Worm (Caenorhabditis elegans) whole organism, L4/young adult: ENCODE data around the gene T26E4.18.
"Not testable (repeated sequence)": the region's sequence is repeated elsewhere in the genome, so short reads cannot be mapped to it uniquely, and the experiment has no call there.

ENCODE experiments used
- W03F9.2 ChIP-seq: fragments of 150-350 bp; optimal IDR thresholded peaks from 2 replicates; lab custom pipeline; 2014; ENCODE audit warnings: missing biosample characterization, missing genetic modification characterization
- dao-5 ChIP-seq: sonication (generic microtip); optimal IDR thresholded peaks from 2 replicates; lab custom pipeline; 2016; ENCODE audit warnings: missing genotype, missing genetic modification characterization, moderate library complexity, missing compliant biosample characterization
- him-1 ChIP-seq: sonication (generic microtip); optimal IDR thresholded peaks from 2 replicates; lab custom pipeline; 2016; ENCODE audit warnings: missing genotype, missing genetic modification reagents, missing genetic modification characterization, missing compliant biosample characterization

The T26E4.18 gene

DNA sequence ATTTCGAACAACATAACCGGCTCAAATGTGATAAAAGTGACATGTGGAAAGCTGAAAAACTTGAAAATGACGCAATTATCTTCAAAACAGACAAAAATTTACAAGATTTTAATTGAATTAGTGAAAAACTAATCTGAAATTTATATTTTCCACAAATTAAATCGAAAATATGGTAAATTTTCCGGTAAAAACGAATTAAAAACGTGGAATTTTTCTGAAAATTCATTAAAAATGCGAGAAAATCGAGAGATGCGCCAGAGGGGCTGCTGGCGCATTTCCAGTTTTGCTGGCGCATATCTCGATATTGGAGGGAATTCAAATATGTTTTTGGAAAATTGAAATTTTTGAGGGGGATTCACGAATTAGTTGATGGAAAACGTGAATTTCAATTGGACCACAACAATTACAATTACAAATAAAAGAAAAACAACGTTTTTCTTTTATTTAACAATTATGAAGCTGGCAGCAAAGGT lies 37.5 kb downstream of the T26E4.18 start, which contains the start of the genes haf-3 and F57A10.2:
haf-3 (minus strand) TSS at position 51 of the 473 bp plus-strand sequence.
F57A10.2 (plus strand) TSS at position 454 of the 473 bp plus-strand sequence.
- TF ChIP-seq him-1 (peak; percentile 47), W03F9.2 (peak; percentile 95), dao-5 (tag; lab: Kevin White, UChicago) (no peak)

DNA sequence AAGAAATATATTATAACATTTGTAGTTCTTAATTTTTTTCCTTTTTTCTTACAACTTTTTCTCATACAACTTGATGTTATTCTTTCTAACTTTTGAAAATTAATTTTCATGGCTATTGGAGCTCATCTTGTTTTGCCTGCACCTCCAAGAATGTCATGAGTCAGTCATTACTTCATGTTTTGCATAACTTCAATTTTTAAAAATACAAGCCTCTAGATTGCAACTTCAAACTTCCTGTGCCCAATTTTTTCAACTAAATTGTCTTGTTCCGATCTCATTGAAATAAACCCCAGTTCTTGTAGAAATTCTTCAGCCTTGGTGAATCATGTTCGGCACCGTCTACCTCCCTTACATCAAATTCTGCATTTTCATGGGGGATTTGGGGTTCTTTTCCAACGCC lies 45.2 kb downstream of the T26E4.18 start, which contains the start of gene str-9:
str-9 (plus strand) TSS at position 301 of the 400 bp plus-strand sequence.
- TF ChIP-seq W03F9.2 (no peak), him-1 (no peak), dao-5 (tag; lab: Kevin White, UChicago) (no peak)

DNA sequence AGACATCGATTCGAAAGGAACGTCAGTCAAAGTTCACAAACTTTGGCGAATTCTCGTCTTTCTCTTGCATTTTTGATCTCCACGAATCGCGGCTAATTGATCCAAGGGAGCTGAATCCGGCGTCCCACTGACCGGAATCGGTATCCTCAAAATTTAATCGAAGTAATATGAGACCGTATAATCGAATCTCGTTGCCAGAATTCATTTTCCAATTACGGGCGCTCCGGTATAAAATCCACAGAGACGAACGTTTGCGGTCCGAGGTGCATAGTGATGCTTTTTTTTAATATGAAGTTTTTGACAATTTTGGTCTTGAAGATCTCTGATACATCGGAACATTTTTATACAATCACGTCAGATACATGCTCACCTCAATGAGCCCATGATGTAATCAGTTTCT lies 46.0 kb downstream of the T26E4.18 start:
- TF ChIP-seq him-1 (no peak), dao-5 (tag; lab: Kevin White, UChicago) (no peak), W03F9.2 (no peak)

DNA sequence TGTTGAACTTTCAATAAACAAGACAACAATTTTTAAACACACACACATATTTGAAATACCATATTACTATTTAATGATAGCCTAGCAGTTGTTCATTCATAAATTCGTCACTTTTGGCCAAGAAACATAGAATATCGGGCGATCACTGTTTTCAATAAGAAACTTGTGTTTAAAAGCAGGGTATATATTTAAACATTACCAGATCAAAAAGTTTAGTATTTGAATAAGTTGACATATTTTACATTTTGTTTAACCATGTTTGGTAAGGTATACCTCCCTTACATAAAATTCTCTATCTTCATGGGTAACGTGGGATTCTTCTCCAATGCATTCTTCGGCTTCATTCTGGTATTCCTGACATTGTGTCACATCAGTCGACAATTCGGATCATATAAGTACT lies 48.9 kb downstream of the T26E4.18 start, which contains the start of gene str-8:
str-8 (plus strand) TSS at position 301 of the 400 bp plus-strand sequence.
- not testable (repeated sequence) for TF ChIP-seq W03F9.2; dao-5 (tag; lab: Kevin White, UChicago); him-1
